Worm (Caenorhabditis elegans): ENCODE data around the gene F55C5.17.

- TF ChIP-seq ama-1 (optimal IDR thresholded peaks at IDR 0.05) (no peak), sdc-2 (tag; optimal IDR thresholded peaks at IDR 0.05) (no peak), ceh-9 (tag; optimal IDR thresholded peaks at IDR 0.05) (no peak), unc-42 (tag; optimal IDR thresholded peaks at IDR 0.05) (no peak), pha-4 (tag; optimal IDR thresholded peaks at IDR 0.05) (no peak), ttx-3 (tag; optimal IDR thresholded peaks at IDR 0.05) (no peak), T23F11.4 (GFP tag; optimal IDR thresholded peaks at IDR 0.05) (no peak), ceh-14 (tag; optimal IDR thresholded peaks at IDR 0.05) (no peak), pqm-1 (tag; optimal IDR thresholded peaks at IDR 0.05) (no peak), che-1 (tag; optimal IDR thresholded peaks at IDR 0.05) (no peak), tbx-7 (tag; optimal IDR thresholded peaks at IDR 0.05) (no peak), unc-55 (GFP tag; optimal IDR thresholded peaks at IDR 0.05) (peak; percentile 51)
These were observed 13.8 kb upstream of the F55C5.17 start, which contains the start of gene rskd-1 for ce11 chrV:12288577-12288976.

Data from whole organism, late embryonic.